Fruit fly (Drosophila melanogaster) whole organism, embryonic: ENCODE measurements around the gene Npc2f.

Experiments used
- Atf6 ChIP-seq: fragments of 200-800 bp; sonication (Bioruptor generic); IDR thresholded peaks from 2 replicates; pipeline ENCODE4 v1.3.6; 2022; ENCODE audit warnings: missing biosample characterization, missing genetic modification characterization
- B-H2 ChIP-seq: fragments of 200-800 bp; sonication (Bioruptor generic); optimal IDR thresholded peaks from 2 replicates; lab custom pipeline; 2018; ENCODE audit warnings: missing biosample characterization, mild to moderate bottlenecking, missing genetic modification characterization
- Bgb ChIP-seq: fragments of 200-800 bp; sonication (Bioruptor generic); IDR thresholded peaks from 2 replicates; pipeline ENCODE4 v1.3.6; 2022; ENCODE audit warnings: missing biosample characterization, missing genetic modification characterization; ENCODE audit not compliant: partially characterized antibody
- CG10209 ChIP-seq: fragments of 200-800 bp; sonication (Bioruptor generic); optimal IDR thresholded peaks from 3 replicates; lab custom pipeline; 2017; ENCODE audit warnings: missing biosample characterization, mild to moderate bottlenecking, missing genetic modification characterization, missing genetic modification reagents
- CG10431 ChIP-seq: fragments of 200-800 bp; sonication (Bioruptor generic); optimal IDR thresholded peaks from 3 replicates; lab custom pipeline; 2018; ENCODE audit warnings: missing biosample characterization, mild to moderate bottlenecking, missing genetic modification characterization
- CG10543 ChIP-seq: fragments of 200-800 bp; sonication (Bioruptor generic); optimal IDR thresholded peaks from 3 replicates; lab custom pipeline; 2017; ENCODE audit warnings: missing biosample characterization, mild to moderate bottlenecking, missing genetic modification characterization, moderate library complexity
- CG11093 ChIP-seq: fragments of 200-800 bp; sonication (Bioruptor generic); IDR thresholded peaks from 3 replicates; pipeline ENCODE4 v1.3.6; 2022; ENCODE audit warnings: missing biosample characterization, missing genetic modification characterization
- CG12071 ChIP-seq: fragments of 200-800 bp; sonication (Bioruptor generic); optimal IDR thresholded peaks from 3 replicates; lab custom pipeline; 2018; ENCODE audit warnings: missing biosample characterization, mild to moderate bottlenecking, missing genetic modification characterization
- CG1233 ChIP-seq: fragments of 200-800 bp; sonication (Bioruptor generic); optimal IDR thresholded peaks from 4 replicates; lab custom pipeline; 2018; ENCODE audit warnings: missing biosample characterization, mild to moderate bottlenecking, missing genetic modification characterization
- CG14965 ChIP-seq: fragments of 200-800 bp; sonication (Bioruptor generic); optimal IDR thresholded peaks from 2 replicates; lab custom pipeline; 2016; ENCODE audit warnings: missing biosample characterization, missing genetic modification characterization, borderline replicate concordance
- CG15011 ChIP-seq: fragments of 200-800 bp; sonication (Bioruptor generic); optimal IDR thresholded peaks from 3 replicates; lab custom pipeline; 2018; ENCODE audit warnings: missing biosample characterization, mild to moderate bottlenecking, missing genetic modification characterization
- CG16863 ChIP-seq: fragments of 200-800 bp; sonication (Bioruptor generic); optimal IDR thresholded peaks from 3 replicates; lab custom pipeline; 2016; ENCODE audit warnings: missing biosample characterization, missing genetic modification characterization
- CG17568 ChIP-seq: fragments of 200-800 bp; sonication (Bioruptor generic); optimal IDR thresholded peaks from 2 replicates; lab custom pipeline; 2018; ENCODE audit warnings: missing biosample characterization, mild to moderate bottlenecking, missing genetic modification characterization, moderate library complexity
- CG18476 ChIP-seq: fragments of 200-800 bp; sonication (Bioruptor generic); optimal IDR thresholded peaks from 2 replicates; lab custom pipeline; 2016; ENCODE audit warnings: missing biosample characterization, mild to moderate bottlenecking, missing genetic modification characterization
- CG4404 ChIP-seq: fragments of 200-800 bp; sonication (Bioruptor generic); IDR thresholded peaks from 2 replicates; pipeline ENCODE4 v1.3.6; 2022; ENCODE audit warnings: missing biosample characterization, missing genetic modification characterization
- CG6791 ChIP-seq: fragments of 200-800 bp; sonication (Bioruptor generic); IDR thresholded peaks from 3 replicates; pipeline ENCODE4 v1.3.6; 2022; ENCODE audit warnings: missing biosample characterization, missing genetic modification characterization; ENCODE audit not compliant: partially characterized antibody
- CG7556 ChIP-seq: fragments of 200-800 bp; sonication (Bioruptor generic); optimal IDR thresholded peaks from 2 replicates; lab custom pipeline; 2017; ENCODE audit warnings: missing biosample characterization, mild to moderate bottlenecking, missing genetic modification characterization
- CG7745 ChIP-seq: fragments of 200-800 bp; sonication (Bioruptor generic); optimal IDR thresholded peaks from 2 replicates; lab custom pipeline; 2018; ENCODE audit warnings: missing biosample characterization, mild to moderate bottlenecking, missing genetic modification characterization, moderate library complexity
- CG8281 ChIP-seq: fragments of 200-800 bp; sonication (Bioruptor generic); optimal IDR thresholded peaks from 2 replicates; lab custom pipeline; 2018; ENCODE audit warnings: missing biosample characterization, mild to moderate bottlenecking, missing genetic modification characterization, moderate library complexity
- CG8359 ChIP-seq: fragments of 200-800 bp; sonication (Bioruptor generic); optimal IDR thresholded peaks from 2 replicates; lab custom pipeline; 2017; ENCODE audit warnings: missing biosample characterization, mild to moderate bottlenecking, missing genetic modification characterization, borderline replicate concordance
- D ChIP-seq, 2 experiments: fragments of 200-800 bp in 1 of 2; fragments of >200 bp in 1 of 2; sonication (Bioruptor generic) in 1 of 2; optimal IDR thresholded peaks; 2 replicates in 1 of 2; 3 replicates in 1 of 2; lab custom pipeline; 2017; ENCODE audit warnings: mild to moderate bottlenecking in 1 of 2, missing biosample characterization in 1 of 2, missing genetic modification characterization in 1 of 2, missing genetic modification reagents in 1 of 2
- Dip3 ChIP-seq: fragments of 200-800 bp; sonication (Bioruptor generic); optimal IDR thresholded peaks from 3 replicates; lab custom pipeline; 2016; ENCODE audit warnings: missing biosample characterization, missing genetic modification characterization
- GATAe ChIP-seq: fragments of 200-800 bp; sonication (Bioruptor generic); conservative IDR thresholded peaks from 2 replicates; pipeline ENCODE4 v1.3.6; 2022; ENCODE audit warnings: missing biosample characterization, missing genetic modification characterization
- MESR4 ChIP-seq: fragments of 200-800 bp; sonication (Bioruptor generic); optimal IDR thresholded peaks from 2 replicates; lab custom pipeline; 2018; ENCODE audit warnings: missing biosample characterization, mild to moderate bottlenecking, missing genetic modification characterization, moderate library complexity
- NC2β ChIP-seq: fragments of 200-800 bp; sonication (Bioruptor generic); optimal IDR thresholded peaks from 2 replicates; lab custom pipeline; 2016; ENCODE audit warnings: missing biosample characterization, missing genetic modification characterization
- NK7.1 ChIP-seq: fragments of 200-800 bp; sonication (Bioruptor generic); optimal IDR thresholded peaks from 3 replicates; lab custom pipeline; 2016; ENCODE audit warnings: missing biosample characterization, missing genetic modification characterization
- Optix ChIP-seq: fragments of 200-800 bp; sonication (Bioruptor generic); IDR thresholded peaks from 3 replicates; pipeline ENCODE4 v1.3.6; 2022; ENCODE audit warnings: missing biosample characterization, missing genetic modification characterization
- Ravus ChIP-seq: fragments of 200-800 bp; sonication (Bioruptor generic); IDR thresholded peaks from 2 replicates; pipeline ENCODE4 v1.3.6; 2022; ENCODE audit warnings: missing biosample characterization, missing genetic modification characterization
- Scr ChIP-seq: fragments of 200-800 bp; sonication (Bioruptor generic); IDR thresholded peaks from 2 replicates; pipeline ENCODE4 v1.3.6; 2022; ENCODE audit warnings: missing biosample characterization, missing genetic modification characterization; ENCODE audit not compliant: partially characterized antibody
- Six4 ChIP-seq: fragments of 200-800 bp; sonication (Bioruptor generic); optimal IDR thresholded peaks from 2 replicates; lab custom pipeline; 2016; ENCODE audit warnings: missing biosample characterization, missing genetic modification characterization
- Sry-δ ChIP-seq: fragments of 200-800 bp; sonication (Bioruptor generic); optimal IDR thresholded peaks from 2 replicates; lab custom pipeline; 2016; ENCODE audit warnings: missing biosample characterization, missing genetic modification characterization
- Usf ChIP-seq: fragments of 200-800 bp; sonication (Bioruptor generic); optimal IDR thresholded peaks from 2 replicates; lab custom pipeline; 2017; ENCODE audit warnings: missing genotype, missing biosample characterization, missing genetic modification characterization
- Vsx1 ChIP-seq: fragments of 200-800 bp; sonication (Bioruptor generic); optimal IDR thresholded peaks from 2 replicates; lab custom pipeline; 2017; ENCODE audit warnings: missing biosample characterization, mild to moderate bottlenecking, missing genetic modification characterization, missing genetic modification reagents
- az2 ChIP-seq: fragments of 200-800 bp; sonication (Bioruptor generic); optimal IDR thresholded peaks from 3 replicates; lab custom pipeline; 2016; ENCODE audit warnings: missing biosample characterization, missing genetic modification characterization
- cg ChIP-seq: fragments of 200-800 bp; sonication (Bioruptor generic); optimal IDR thresholded peaks from 3 replicates; lab custom pipeline; 2019; ENCODE audit warnings: missing biosample characterization, mild to moderate bottlenecking, missing genetic modification characterization, moderate library complexity
- dmrt99B ChIP-seq: fragments of 200-800 bp; sonication (Bioruptor generic); optimal IDR thresholded peaks from 2 replicates; lab custom pipeline; 2018; ENCODE audit warnings: missing biosample characterization, mild to moderate bottlenecking, missing genetic modification characterization, moderate library complexity
- eve ChIP-seq, 2 experiments: fragments of >200 bp; optimal IDR thresholded peaks; 2 replicates each; lab custom pipeline; 2017; ENCODE audit warnings: missing biosample characterization in 2 of 2, missing genetic modification characterization in 2 of 2
- eyg ChIP-seq: fragments of 200-800 bp; sonication (Bioruptor generic); optimal IDR thresholded peaks from 3 replicates; lab custom pipeline; 2016; ENCODE audit warnings: missing biosample characterization, missing genetic modification characterization
- fd102C ChIP-seq: fragments of 200-800 bp; sonication (Bioruptor generic); optimal IDR thresholded peaks from 2 replicates; lab custom pipeline; 2018; ENCODE audit warnings: missing biosample characterization, mild to moderate bottlenecking, missing genetic modification characterization, moderate library complexity
- fu2 ChIP-seq: fragments of 200-800 bp; sonication (Bioruptor generic); optimal IDR thresholded peaks from 2 replicates; lab custom pipeline; 2016; ENCODE audit warnings: missing biosample characterization, missing genetic modification characterization
- gt ChIP-seq: fragments of 200-800 bp; sonication (Bioruptor generic); IDR thresholded peaks from 2 replicates; pipeline ENCODE4 v1.3.6; 2022; ENCODE audit warnings: missing biosample characterization, missing genetic modification characterization
- jigr1 ChIP-seq: fragments of 200-800 bp; sonication (Bioruptor generic); IDR thresholded peaks from 3 replicates; pipeline ENCODE4 v1.3.6; 2022; ENCODE audit warnings: missing biosample characterization, missing genetic modification characterization
- ken ChIP-seq: fragments of 200-800 bp; sonication (Bioruptor generic); IDR thresholded peaks from 3 replicates; pipeline ENCODE4 v1.3.6; 2022; ENCODE audit warnings: missing biosample characterization, missing genetic modification characterization
- pho ChIP-seq: fragments of 200-800 bp; sonication (Bioruptor generic); optimal IDR thresholded peaks from 2 replicates; lab custom pipeline; 2016; ENCODE audit warnings: missing biosample characterization, missing genetic modification characterization
- prd ChIP-seq, 3 experiments: fragments of >200 bp in 2 of 3; fragments of 200-800 bp in 1 of 3; sonication (Bioruptor generic) in 1 of 3; optimal IDR thresholded peaks in 2 of 3; IDR thresholded peaks in 1 of 3; 2 replicates in 2 of 3; 3 replicates in 1 of 3; pipeline versions ENCODE4 v1.3.6 to Lab custom; 2017 to 2022; ENCODE audit warnings: missing biosample characterization in 1 of 3, missing genetic modification characterization in 1 of 3
- psq ChIP-seq: fragments of 200-800 bp; sonication (Bioruptor generic); optimal IDR thresholded peaks from 2 replicates; lab custom pipeline; 2017; ENCODE audit warnings: missing biosample characterization, missing genetic modification characterization
- zen ChIP-seq: fragments of 200-800 bp; sonication (Bioruptor generic); optimal IDR thresholded peaks from 3 replicates; lab custom pipeline; 2018; ENCODE audit warnings: missing biosample characterization, mild to moderate bottlenecking, missing genetic modification characterization, moderate library complexity

Gene Npc2f

dm6 chr3R:24112320-24113069, 25.2 kb upstream of the Npc2f start, which contains the start of gene CG13605 (continued):
- TF ChIP-seq CG8281 (tag; lab: Kevin White, UChicago) (peak; percentile 27), CG10543 (GFP tag; lab: Kevin White, UChicago) (peak; percentile 42), Dip3 (GFP tag; lab: Kevin White, UChicago) (peak; percentile 48), CG15011 (GFP tag; lab: Kevin White, UChicago) (peak; percentile 60), CG16863 (GFP tag; lab: Kevin White, UChicago) (no peak), fu2 (GFP tag; lab: Kevin White, UChicago) (no peak), CG1233 (GFP tag; lab: Kevin White, UChicago) (peak; percentile 70), Ravus (GFP tag; lab: Robert Waterston, UW) (no peak; the same call in 1 of the 2 replicates), CG6791 (GFP tag; lab: Robert Waterston, UW) (peak; percentile 48; the same call in 2 of the 3 replicates), CG17568 (GFP tag; lab: Kevin White, UChicago) (peak; percentile 79), eyg (GFP tag; lab: Kevin White, UChicago) (no peak), gt (GFP tag; lab: Robert Waterston, UW) (no peak), Atf6 (GFP tag; lab: Robert Waterston, UW) (peak; percentile 69), CG8359 (GFP tag; lab: Kevin White, UChicago) (no peak), dmrt99B (peak; percentile 78), CG10209 (GFP tag; lab: Kevin White, UChicago) (peak; percentile 80), B-H2 (GFP tag; lab: Kevin White, UChicago) (peak; percentile 57), Usf (GFP tag; lab: Kevin White, UChicago) (peak; percentile 38), CG11093 (GFP tag; lab: Robert Waterston, UW) (no peak), Scr (GFP tag; lab: Robert Waterston, UW) (no peak), az2 (GFP tag; lab: Kevin White, UChicago) (peak; percentile 75), D (optimal IDR thresholded peaks at IDR 0.05; lab: Kevin White, UChicago) (no peak), D (GFP tag; optimal IDR thresholded peaks at IDR 0.05; lab: Kevin White, UChicago) (peak; percentile 46), prd (optimal IDR thresholded peaks at IDR 0.05; lab: Kevin White, UChicago) (no peak), prd (GFP tag; IDR thresholded peaks at IDR 0.05; lab: Robert Waterston, UW) (peak; percentile 67), Six4 (peak; percentile 52), NC2β (peak; percentile 39), MESR4 (GFP tag; lab: Kevin White, UChicago) (peak; percentile 18), zen (tag; lab: Kevin White, UChicago) (peak; percentile 48), CG14965 (GFP tag; lab: Kevin White, UChicago) (no peak), Sry-δ (GFP tag; lab: Kevin White, UChicago) (peak; percentile 11), CG18476 (peak; percentile 34), fd102C (no peak), CG10431 (peak; percentile 46), ken (GFP tag; lab: Robert Waterston, UW) (peak; percentile 41; the same call in 1 of the 3 replicates), Vsx1 (GFP tag; lab: Kevin White, UChicago) (peak; percentile 68), CG7745 (peak; percentile 65), CG7556 (GFP tag; lab: Kevin White, UChicago) (peak; percentile 75), jigr1 (GFP tag; lab: Robert Waterston, UW) (no peak), Optix (GFP tag; lab: Robert Waterston, UW) (peak; percentile 47; the same call in 1 of the 3 replicates), Bgb (GFP tag; lab: Robert Waterston, UW) (peak; percentile 52), CG4404 (GFP tag; lab: Robert Waterston, UW) (no peak), GATAe (no peak), eve (GFP tag; optimal IDR thresholded peaks at IDR 0.05; lab: Kevin White, UChicago) (no peak), CG12071 (peak; percentile 70), cg (no peak), NK7.1 (GFP tag; lab: Kevin White, UChicago) (no peak), psq (peak; percentile 23), pho (GFP tag; lab: Kevin White, UChicago) (no peak)
